Worm (Caenorhabditis elegans) whole organism, midembryonic: Measurements from ENCODE around the gene str-23.

ENCODE experiments used
- flt-1 ChIP-seq: fragments of 200-800 bp; sonication (Bioruptor generic); IDR thresholded peaks from 2 replicates; pipeline ENCODE4 v1.3.6; 2022; ENCODE audit warnings: missing genetic modification characterization, missing compliant biosample characterization
- ref-1 ChIP-seq: fragments of 200-800 bp; sonication (Bioruptor generic); conservative IDR thresholded peaks from 2 replicates; pipeline ENCODE4 v1.3.6; 2022; ENCODE audit warnings: missing genetic modification reagents, missing genetic modification characterization, missing compliant biosample characterization
- tab-1 ChIP-seq: fragments of 200-800 bp; sonication (Bioruptor generic); IDR thresholded peaks from 2 replicates; pipeline ENCODE4 v1.3.6; 2022; ENCODE audit warnings: missing genetic modification characterization, missing compliant biosample characterization
- ztf-23 ChIP-seq: fragments of 200-800 bp; sonication (Bioruptor generic); IDR thresholded peaks from 2 replicates; pipeline ENCODE4 v1.3.6; 2022; ENCODE audit warnings: missing genetic modification reagents, missing genetic modification characterization, missing compliant biosample characterization
- ztf-29 ChIP-seq: fragments of 200-800 bp; sonication (Bioruptor generic); IDR thresholded peaks from 2 replicates; pipeline ENCODE4 v1.3.6; 2022; ENCODE audit warnings: missing genetic modification reagents, missing genetic modification characterization, missing compliant biosample characterization

- TF ChIP-seq tab-1 (GFP tag; lab: Robert Waterston, UW) (no peak), ztf-23 (GFP tag; lab: Robert Waterston, UW) (no peak), ztf-29 (GFP tag; lab: Robert Waterston, UW) (no peak), ref-1 (GFP tag; lab: Robert Waterston, UW) (no peak), flt-1 (GFP tag; lab: Robert Waterston, UW) (no peak)
Measured at ce11 chrV:15668870-15669269, 24.2 kb downstream of the str-23 start, which contains the start of gene K06B4.4.
